Fruit fly (Drosophila melanogaster) whole organism, embryonic: ENCODE data around the gene CG7912.

ENCODE experiments used
- Aef1 ChIP-seq: fragments of 200-800 bp; sonication (Bioruptor generic); IDR thresholded peaks from 3 replicates; pipeline ENCODE4 v1.3.6; 2022; ENCODE audit warnings: missing biosample characterization, missing genetic modification characterization
- C15 ChIP-seq: fragments of 200-800 bp; sonication (Bioruptor generic); IDR thresholded peaks from 3 replicates; pipeline ENCODE4 v1.3.6; 2022; ENCODE audit warnings: missing biosample characterization, missing genetic modification characterization
- CG10321 ChIP-seq: fragments of 200-800 bp; sonication (Bioruptor generic); IDR thresholded peaks from 2 replicates; pipeline ENCODE4 v1.3.6; 2022; ENCODE audit warnings: missing biosample characterization, missing genetic modification characterization
- CG10543 ChIP-seq: fragments of 200-800 bp; sonication (Bioruptor generic); optimal IDR thresholded peaks from 3 replicates; lab custom pipeline; 2017; ENCODE audit warnings: missing biosample characterization, mild to moderate bottlenecking, missing genetic modification characterization, moderate library complexity
- CG12391 ChIP-seq: fragments of 200-800 bp; sonication (Bioruptor generic); optimal IDR thresholded peaks from 3 replicates; lab custom pipeline; 2018; ENCODE audit warnings: missing biosample characterization, mild to moderate bottlenecking, missing genetic modification characterization, moderate library complexity
- CG17328 ChIP-seq: fragments of 200-800 bp; sonication (Bioruptor generic); IDR thresholded peaks from 2 replicates; pipeline ENCODE4 v1.3.6; 2022; ENCODE audit warnings: missing biosample characterization, missing genetic modification characterization
- CG17359 ChIP-seq: fragments of 200-800 bp; sonication (Bioruptor generic); optimal IDR thresholded peaks from 3 replicates; lab custom pipeline; 2018; ENCODE audit warnings: missing biosample characterization, mild to moderate bottlenecking, missing genetic modification characterization, moderate library complexity
- CG1832 ChIP-seq: fragments of 200-800 bp; sonication (Bioruptor generic); optimal IDR thresholded peaks from 2 replicates; lab custom pipeline; 2017; ENCODE audit warnings: missing biosample characterization, mild to moderate bottlenecking, missing genetic modification characterization, inconsistent platforms
- CG31388 ChIP-seq: fragments of 200-800 bp; sonication (Bioruptor generic); optimal IDR thresholded peaks from 2 replicates; lab custom pipeline; 2016; ENCODE audit warnings: missing biosample characterization, missing genetic modification characterization
- CG3407 ChIP-seq: fragments of 200-800 bp; sonication (Bioruptor generic); optimal IDR thresholded peaks from 2 replicates; lab custom pipeline; 2018; ENCODE audit warnings: missing biosample characterization, mild to moderate bottlenecking, missing genetic modification characterization
- CG42726 ChIP-seq: fragments of 200-800 bp; sonication (Bioruptor generic); IDR thresholded peaks from 2 replicates; pipeline ENCODE4 v1.3.6; 2022; ENCODE audit warnings: missing biosample characterization, missing genetic modification characterization; ENCODE audit not compliant: partially characterized antibody
- CG5180 ChIP-seq: fragments of 200-800 bp; sonication (Bioruptor generic); optimal IDR thresholded peaks from 3 replicates; lab custom pipeline; 2017; ENCODE audit warnings: missing biosample characterization, missing genetic modification characterization, mild to moderate bottlenecking, moderate library complexity, missing genetic modification reagents
- CG8765 ChIP-seq: fragments of 200-800 bp; sonication (Bioruptor generic); IDR thresholded peaks from 2 replicates; pipeline ENCODE4 v1.3.6; 2022; ENCODE audit warnings: missing biosample characterization, missing genetic modification characterization
- CG9215 ChIP-seq: fragments of 200-800 bp; sonication (Bioruptor generic); IDR thresholded peaks from 2 replicates; pipeline ENCODE4 v1.3.6; 2022; ENCODE audit warnings: missing biosample characterization, missing genetic modification characterization
- CG9817 ChIP-seq: fragments of 200-800 bp; sonication (Bioruptor generic); optimal IDR thresholded peaks from 2 replicates; lab custom pipeline; 2018; ENCODE audit warnings: missing biosample characterization, mild to moderate bottlenecking, missing genetic modification characterization, moderate library complexity
- Dref ChIP-seq: fragments of 200-800 bp; sonication (Bioruptor generic); IDR thresholded peaks from 2 replicates; pipeline ENCODE4 v1.3.6; 2022; ENCODE audit warnings: missing biosample characterization, missing genetic modification characterization
- Elba2 ChIP-seq: fragments of 200-800 bp; sonication (Bioruptor generic); optimal IDR thresholded peaks from 3 replicates; lab custom pipeline; 2016; ENCODE audit warnings: missing biosample characterization, missing genetic modification characterization
- GATAe ChIP-seq: fragments of 200-800 bp; sonication (Bioruptor generic); conservative IDR thresholded peaks from 2 replicates; pipeline ENCODE4 v1.3.6; 2022; ENCODE audit warnings: missing biosample characterization, missing genetic modification characterization
- HLH54F ChIP-seq: fragments of 200-800 bp; sonication (Bioruptor generic); optimal IDR thresholded peaks from 3 replicates; lab custom pipeline; 2016; ENCODE audit warnings: missing biosample characterization, missing genetic modification characterization
- Hand ChIP-seq: fragments of 200-800 bp; sonication (Bioruptor generic); optimal IDR thresholded peaks from 2 replicates; lab custom pipeline; 2017; ENCODE audit warnings: mild to moderate bottlenecking, missing biosample characterization, missing genetic modification reagents, missing genetic modification characterization
- Hey ChIP-seq: fragments of 200-800 bp; sonication (Bioruptor generic); optimal IDR thresholded peaks from 3 replicates; lab custom pipeline; 2018; ENCODE audit warnings: missing biosample characterization, mild to moderate bottlenecking, missing genetic modification characterization
- Med ChIP-seq: fragments of 200-800 bp; sonication (Bioruptor generic); peaks from one replicate; lab custom pipeline; 2016; ENCODE audit warnings: missing biosample characterization, missing genetic modification characterization, mild to moderate bottlenecking, inconsistent platforms, moderate library complexity
- NK7.1 ChIP-seq: fragments of 200-800 bp; sonication (Bioruptor generic); optimal IDR thresholded peaks from 3 replicates; lab custom pipeline; 2016; ENCODE audit warnings: missing biosample characterization, missing genetic modification characterization
- Oaz ChIP-seq: fragments of 200-800 bp; sonication (Bioruptor generic); IDR thresholded peaks from 2 replicates; pipeline ENCODE4 v1.3.6; 2022; ENCODE audit warnings: missing biosample characterization, missing genetic modification characterization
- Opbp ChIP-seq: fragments of 200-800 bp; sonication (Bioruptor generic); IDR thresholded peaks from 3 replicates; pipeline ENCODE4 v1.3.6; 2022; ENCODE audit warnings: missing biosample characterization, missing genetic modification characterization; ENCODE audit not compliant: partially characterized antibody
- Optix ChIP-seq: fragments of 200-800 bp; sonication (Bioruptor generic); IDR thresholded peaks from 3 replicates; pipeline ENCODE4 v1.3.6; 2022; ENCODE audit warnings: missing biosample characterization, missing genetic modification characterization
- PHDP ChIP-seq: fragments of 200-800 bp; sonication (Bioruptor generic); optimal IDR thresholded peaks from 3 replicates; lab custom pipeline; 2018; ENCODE audit warnings: missing biosample characterization, mild to moderate bottlenecking, missing genetic modification characterization, moderate library complexity
- Poxn ChIP-seq: fragments of 200-800 bp; sonication (Bioruptor generic); IDR thresholded peaks from 2 replicates; pipeline ENCODE4 v1.3.6; 2022; ENCODE audit warnings: missing biosample characterization, missing genetic modification characterization
- Rfx ChIP-seq: fragments of 200-800 bp; sonication (Bioruptor generic); IDR thresholded peaks from 2 replicates; pipeline ENCODE4 v1.3.6; 2022; ENCODE audit warnings: missing biosample characterization, missing genetic modification characterization
- Vsx1 ChIP-seq: fragments of 200-800 bp; sonication (Bioruptor generic); optimal IDR thresholded peaks from 2 replicates; lab custom pipeline; 2017; ENCODE audit warnings: missing biosample characterization, mild to moderate bottlenecking, missing genetic modification characterization, missing genetic modification reagents
- Xrp1 ChIP-seq: fragments of 200-800 bp; sonication (Bioruptor generic); IDR thresholded peaks from 2 replicates; pipeline ENCODE4 v1.3.6; 2022; ENCODE audit warnings: missing biosample characterization, missing genetic modification characterization
- ato ChIP-seq: fragments of 200-800 bp; sonication (Bioruptor generic); IDR thresholded peaks from 2 replicates; pipeline ENCODE4 v1.3.6; 2022; ENCODE audit warnings: missing biosample characterization, missing genetic modification characterization; ENCODE audit not compliant: partially characterized antibody
- chif ChIP-seq, 2 experiments: fragments of 200-800 bp; sonication (Bioruptor generic); optimal IDR thresholded peaks; 3 replicates each; lab custom pipeline; 2016; ENCODE audit warnings: missing biosample characterization in 2 of 2, missing genetic modification characterization in 2 of 2
- crc ChIP-seq: fragments of 200-800 bp; sonication (Bioruptor generic); optimal IDR thresholded peaks from 2 replicates; lab custom pipeline; 2016; ENCODE audit warnings: missing biosample characterization, missing genetic modification characterization
- danr ChIP-seq: fragments of 200-800 bp; sonication (Bioruptor generic); IDR thresholded peaks from 2 replicates; pipeline ENCODE4 v1.3.6; 2022; ENCODE audit warnings: missing biosample characterization, missing genetic modification characterization
- fd64A ChIP-seq: fragments of 200-800 bp; sonication (Bioruptor generic); optimal IDR thresholded peaks from 3 replicates; lab custom pipeline; 2018; ENCODE audit warnings: missing biosample characterization, mild to moderate bottlenecking, missing genetic modification characterization
- gro ChIP-seq: fragments of 200-800 bp; sonication (Bioruptor generic); optimal IDR thresholded peaks from 2 replicates; lab custom pipeline; 2016; ENCODE audit warnings: missing biosample characterization, missing genetic modification characterization
- hkb ChIP-seq, 2 experiments: fragments of 200-800 bp in 1 of 2; fragments of >200 bp in 1 of 2; sonication (Bioruptor generic) in 1 of 2; IDR thresholded peaks in 1 of 2; optimal IDR thresholded peaks in 1 of 2; 2 replicates each; pipeline versions ENCODE4 v1.3.6 to Lab custom; 2017 to 2022; ENCODE audit warnings: missing biosample characterization in 1 of 2, missing genetic modification characterization in 1 of 2
- kni ChIP-seq: fragments of 200-800 bp; sonication (Bioruptor generic); optimal IDR thresholded peaks from 3 replicates; lab custom pipeline; 2017; ENCODE audit warnings: mild to moderate bottlenecking, missing biosample characterization, missing genetic modification reagents, missing genetic modification characterization
- oc ChIP-seq: fragments of 200-800 bp; sonication (Bioruptor generic); optimal IDR thresholded peaks from 2 replicates; lab custom pipeline; 2018; ENCODE audit warnings: missing biosample characterization, mild to moderate bottlenecking, missing genetic modification characterization, moderate library complexity
- rib ChIP-seq: fragments of 200-800 bp; sonication (Bioruptor generic); IDR thresholded peaks from 2 replicates; pipeline ENCODE4 v1.3.6; 2022; ENCODE audit warnings: missing biosample characterization, missing genetic modification characterization
- sc ChIP-seq, 3 experiments: fragments of >200 bp in 2 of 3; fragments of 200-800 bp in 1 of 3; sonication (Bioruptor generic) in 1 of 3; optimal IDR thresholded peaks; 2 replicates in 2 of 3; 3 replicates in 1 of 3; lab custom pipeline; 2017; ENCODE audit warnings: mild to moderate bottlenecking in 1 of 3, missing biosample characterization in 1 of 3, missing genetic modification characterization in 1 of 3, missing genetic modification reagents in 1 of 3
- schlank ChIP-seq: fragments of 200-800 bp; sonication (Bioruptor generic); optimal IDR thresholded peaks from 2 replicates; lab custom pipeline; 2018; ENCODE audit warnings: missing biosample characterization, mild to moderate bottlenecking, missing genetic modification characterization
- sens ChIP-seq: fragments of 200-800 bp; sonication (Bioruptor generic); peaks from one replicate; lab custom pipeline; 2016; ENCODE audit warnings: missing biosample characterization, missing genetic modification characterization
- stc ChIP-seq: fragments of 200-800 bp; sonication (Bioruptor generic); IDR thresholded peaks from 2 replicates; pipeline ENCODE4 v1.3.6; 2022; ENCODE audit warnings: missing biosample characterization, missing genetic modification characterization
- unc-4 ChIP-seq: fragments of 200-800 bp; sonication (Bioruptor generic); IDR thresholded peaks from 2 replicates; pipeline ENCODE4 v1.3.6; 2022; ENCODE audit warnings: missing biosample characterization, missing genetic modification characterization; ENCODE audit not compliant: partially characterized antibody
- vnd ChIP-seq: fragments of 200-800 bp; sonication (Bioruptor generic); IDR thresholded peaks from 3 replicates; pipeline ENCODE4 v1.3.6; 2022; ENCODE audit warnings: missing biosample characterization, missing genetic modification characterization; ENCODE audit not compliant: partially characterized antibody
- wdn ChIP-seq: fragments of 200-800 bp; sonication (Bioruptor generic); IDR thresholded peaks from 2 replicates; pipeline ENCODE4 v1.3.6; 2022; ENCODE audit warnings: missing biosample characterization, missing genetic modification characterization
- zf30C ChIP-seq: fragments of 200-800 bp; sonication (Bioruptor generic); optimal IDR thresholded peaks from 3 replicates; lab custom pipeline; 2018; ENCODE audit warnings: missing biosample characterization, mild to moderate bottlenecking, missing genetic modification characterization

The CG7912 gene

dm6 chr3R:29983073-29983544 lies 25.9 kb downstream of the CG7912 start, which contains the start of gene CG7896 (continued):
- TF ChIP-seq Elba2 (no peak), CG1832 (no peak), Hey (no peak), CG42726 (GFP tag; lab: Robert Waterston, UW) (no peak), Rfx (GFP tag; lab: Robert Waterston, UW) (peak; percentile 88), CG9215 (GFP tag; lab: Robert Waterston, UW) (peak; percentile 78), Opbp (GFP tag; lab: Robert Waterston, UW) (no peak; the same call in 2 of the 3 replicates), chif (GFP tag; optimal IDR thresholded peaks at IDR 0.05; lab: Kevin White, UChicago) (no peak), crc (no peak), CG5180 (GFP tag; lab: Kevin White, UChicago) (peak; percentile 40), vnd (GFP tag; lab: Robert Waterston, UW) (no peak), GATAe (GFP tag; lab: Robert Waterston, UW) (peak; percentile 37), ato (GFP tag; lab: Robert Waterston, UW) (no peak), CG31388 (GFP tag; lab: Kevin White, UChicago) (no peak), fd64A (GFP tag; lab: Kevin White, UChicago) (no peak), Optix (0 out of 3 replicates have a peak, but pooled peaks have one; percentile 30), CG17359 (tag; lab: Kevin White, UChicago) (peak; percentile 48), zf30C (GFP tag; lab: Kevin White, UChicago) (peak; percentile 75), Med (peak; percentile 87), schlank (tag; lab: Kevin White, UChicago) (no peak), Aef1 (GFP tag; lab: Robert Waterston, UW) (peak; percentile 82), danr (GFP tag; lab: Robert Waterston, UW) (peak; percentile 73), Oaz (GFP tag; lab: Robert Waterston, UW) (peak; percentile 82), sc (optimal IDR thresholded peaks at IDR 0.05; lab: Kevin White, UChicago) (no peak), sc (GFP tag; optimal IDR thresholded peaks at IDR 0.05; lab: Kevin White, UChicago) (peak; percentile 18), PHDP (tag; lab: Kevin White, UChicago) (peak; percentile 56), oc (tag; lab: Kevin White, UChicago) (no peak), Dref (no peak), HLH54F (GFP tag; lab: Kevin White, UChicago) (peak; percentile 1), rib (0 out of 2 replicates have a peak, but pooled peaks have one; percentile 22), C15 (GFP tag; lab: Robert Waterston, UW) (no peak), CG9817 (tag; lab: Kevin White, UChicago) (peak; percentile 50), Xrp1 (GFP tag; lab: Robert Waterston, UW) (peak; percentile 90), stc (GFP tag; lab: Robert Waterston, UW) (peak; percentile 80), Hand (peak; percentile 17), CG3407 (GFP tag; lab: Kevin White, UChicago) (peak; percentile 37), Vsx1 (GFP tag; lab: Kevin White, UChicago) (peak; percentile 3), CG10321 (0 out of 2 replicates have a peak, but pooled peaks have one; percentile 5), hkb (optimal IDR thresholded peaks at IDR 0.05; lab: Kevin White, UChicago) (no peak), hkb (GFP tag; IDR thresholded peaks at IDR 0.05; lab: Robert Waterston, UW) (peak; percentile 88), NK7.1 (GFP tag; lab: Kevin White, UChicago) (no peak), CG17328 (peak; percentile 49), unc-4 (GFP tag; lab: Robert Waterston, UW) (no peak), kni (GFP tag; lab: Kevin White, UChicago) (peak; percentile 58), CG8765 (GFP tag; lab: Robert Waterston, UW) (peak; percentile 40; the same call in 1 of the 2 replicates), sens (GFP tag; lab: Kevin White, UChicago) (peak; percentile 72), CG12391 (tag; lab: Kevin White, UChicago) (peak; percentile 65), CG10543 (GFP tag; lab: Kevin White, UChicago) (peak; percentile 74), Poxn (GFP tag; lab: Robert Waterston, UW) (no peak), wdn (GFP tag; lab: Robert Waterston, UW) (peak; percentile 52), gro (GFP tag; lab: Kevin White, UChicago) (no peak)
